Worm (Caenorhabditis elegans): ENCODE results near the gene mtg-1.

mtg-1 gene

DNA sequence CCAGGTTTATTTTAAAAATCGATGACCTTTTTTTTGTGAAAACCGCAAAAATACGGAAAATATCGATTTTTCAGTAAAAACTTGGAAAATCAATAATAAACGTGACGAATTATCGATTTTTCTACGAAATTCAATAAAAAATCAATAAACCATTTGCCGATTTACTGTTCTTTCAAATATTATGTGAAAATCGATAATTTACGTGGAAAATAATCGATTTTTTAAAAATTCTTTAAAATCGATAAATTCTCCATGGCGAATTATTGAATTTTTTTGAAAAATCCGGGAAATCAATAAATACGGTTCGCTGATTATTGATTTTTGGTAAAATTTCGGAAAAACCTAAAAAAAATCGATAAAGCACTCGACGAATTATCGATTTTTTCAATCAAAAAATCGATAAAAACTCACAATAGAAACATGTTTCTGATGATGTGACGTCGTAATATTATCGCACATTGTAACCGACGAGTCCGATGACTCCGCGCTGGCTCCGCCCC, 50.7 kb downstream of the mtg-1 start:
- TF ChIP-seq chd-7 (tag; optimal IDR thresholded peaks at IDR 0.05) (no peak), ztf-3 (GFP tag; optimal IDR thresholded peaks at IDR 0.05) (no peak), snpc-4 (GFP tag; optimal IDR thresholded peaks at IDR 0.05) (no peak), snpc-4 (tag; optimal IDR thresholded peaks at IDR 0.05) (no peak), Y67H2A.10 (GFP tag; conservative IDR thresholded peaks at IDR 0.05) (no peak), F22D6.2 (tag; optimal IDR thresholded peaks at IDR 0.05) (no peak), hmg-20 (GFP tag; IDR thresholded peaks at IDR 0.05) (no peak), egl-18 (GFP tag; IDR thresholded peaks at IDR 0.05) (no peak), sdz-38 (tag; optimal IDR thresholded peaks at IDR 0.05) (no peak), ztf-26 (tag; optimal IDR thresholded peaks at IDR 0.05) (no peak), sea-2 (GFP tag; IDR thresholded peaks at IDR 0.05) (no peak), F55B11.4 (tag; optimal IDR thresholded peaks at IDR 0.05; ENCODE audit: borderline replicate concordance, insufficient read depth) (no peak), aptf-2 (GFP tag; conservative IDR thresholded peaks at IDR 0.05) (no peak), ztf-28 (GFP tag; IDR thresholded peaks at IDR 0.05) (no peak)

Data from whole organism, young adult.